Fruit fly (Drosophila melanogaster): ENCODE results near the gene CG32277.

CG32277 gene

DNA sequence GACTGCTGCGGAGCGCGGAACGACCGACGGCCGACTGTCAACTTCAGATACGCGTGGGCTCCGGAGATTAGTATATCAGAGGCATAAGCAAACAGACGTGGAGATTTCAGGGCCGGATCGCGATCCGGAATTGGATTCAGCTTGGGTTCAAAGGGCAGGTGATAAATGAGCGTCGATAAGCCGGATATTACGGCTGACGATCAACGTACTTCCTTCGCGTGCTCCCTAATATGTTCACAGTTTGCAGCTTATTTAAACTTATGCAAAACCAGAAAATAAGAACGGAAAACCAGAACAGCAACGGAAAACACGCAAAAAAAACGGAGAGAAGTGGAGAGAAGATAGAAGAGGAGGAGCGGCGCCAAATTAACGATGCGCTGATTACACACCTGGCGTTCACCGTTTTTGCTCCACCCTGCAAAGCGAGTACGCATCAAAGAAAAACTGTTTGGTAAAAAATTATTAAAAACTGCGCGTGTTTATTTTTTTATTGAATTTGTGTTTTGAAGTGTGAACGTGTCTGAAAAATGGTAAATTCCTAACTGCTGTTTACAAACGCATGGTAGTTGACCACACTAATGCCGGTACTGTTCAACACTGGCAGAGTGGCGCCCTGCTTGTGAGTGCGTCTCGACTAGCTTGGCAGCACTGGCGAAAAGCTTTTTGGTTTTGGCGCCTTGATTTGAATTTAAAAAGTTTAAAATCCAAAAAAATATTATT is 33.9 kb upstream of the CG32277 start, which contains the start of gene CG17746 (continued):
- TF ChIP-seq CG31441 (GFP tag; IDR thresholded peaks at IDR 0.05) (no peak), Xbp1 (GFP tag; optimal IDR thresholded peaks at IDR 0.05) (peak; percentile 38), chm (GFP tag; IDR thresholded peaks at IDR 0.05) (no peak), jing (GFP tag; optimal IDR thresholded peaks at IDR 0.05) (no peak), fd64A (GFP tag; optimal IDR thresholded peaks at IDR 0.05) (no peak), sob (GFP tag; IDR thresholded peaks at IDR 0.05) (peak; percentile 67; the same call in 1 of the 2 replicates), CkIIα-i1 (GFP tag; IDR thresholded peaks at IDR 0.05) (no peak), slbo (GFP tag; IDR thresholded peaks at IDR 0.05) (peak; percentile 76), Ssrp (tag; optimal IDR thresholded peaks at IDR 0.05) (no peak), slou (GFP tag; optimal IDR thresholded peaks at IDR 0.05) (no peak), CG18599 (GFP tag; optimal IDR thresholded peaks at IDR 0.05) (no peak), Atf6 (GFP tag; IDR thresholded peaks at IDR 0.05) (no peak), HLHmδ (GFP tag; optimal IDR thresholded peaks at IDR 0.05) (peak; percentile 36), CG9797 (GFP tag; optimal IDR thresholded peaks at IDR 0.05) (peak; percentile 93), Adf1 (GFP tag; IDR thresholded peaks at IDR 0.05) (no peak), D19A (tag; optimal IDR thresholded peaks at IDR 0.05) (no peak), tll (GFP tag; optimal IDR thresholded peaks at IDR 0.05) (no peak), sqz (GFP tag; optimal IDR thresholded peaks at IDR 0.05) (peak; percentile 81), CG13123 (GFP tag; optimal IDR thresholded peaks at IDR 0.05) (peak; percentile 39), CG11504 (tag; optimal IDR thresholded peaks at IDR 0.05) (no peak), Jarid2 (GFP tag; optimal IDR thresholded peaks at IDR 0.05) (no peak), mirr (GFP tag; optimal IDR thresholded peaks at IDR 0.05) (no peak), CG4707 (GFP tag; optimal IDR thresholded peaks at IDR 0.05) (no peak), wek (GFP tag; optimal IDR thresholded peaks at IDR 0.05) (no peak), Tbp (GFP tag; optimal IDR thresholded peaks at IDR 0.05) (no peak), Deaf1 (tag; optimal IDR thresholded peaks at IDR 0.05) (no peak), Vsx1 (GFP tag; optimal IDR thresholded peaks at IDR 0.05) (no peak), luna (GFP tag; optimal IDR thresholded peaks at IDR 0.05) (no peak), dimm (GFP tag; IDR thresholded peaks at IDR 0.05) (no peak), cas (GFP tag; IDR thresholded peaks at IDR 0.05) (peak; percentile 33; the same call in 1 of the 2 replicates), Oli (tag; optimal IDR thresholded peaks at IDR 0.05) (no peak), CG17328 (GFP tag; IDR thresholded peaks at IDR 0.05) (no peak), NK7.1 (GFP tag; optimal IDR thresholded peaks at IDR 0.05) (no peak), Hr78 (GFP tag; optimal IDR thresholded peaks at IDR 0.05) (peak in 1 of 2 experiments; percentile 66), CG3838 (GFP tag; optimal IDR thresholded peaks at IDR 0.05) (no peak), tx (GFP tag; optimal IDR thresholded peaks at IDR 0.05) (peak; percentile 48), CG11456 (GFP tag; IDR thresholded peaks at IDR 0.05) (no peak), ham (GFP tag; IDR thresholded peaks at IDR 0.05) (no peak), CG34376 (GFP tag; optimal IDR thresholded peaks at IDR 0.05) (peak; percentile 53), ftz-f1 (GFP tag; optimal IDR thresholded peaks at IDR 0.05) (peak; percentile 72), chinmo (GFP tag; IDR thresholded peaks at IDR 0.05; ENCODE audit: partially characterized antibody) (0 out of 4 replicates have a peak, but pooled peaks have one; percentile 54), tio (GFP tag; optimal IDR thresholded peaks at IDR 0.05) (no peak), sd (tag; optimal IDR thresholded peaks at IDR 0.05) (no peak), gem (tag; optimal IDR thresholded peaks at IDR 0.05) (no peak), Bgb (GFP tag; IDR thresholded peaks at IDR 0.05; ENCODE audit: partially characterized antibody) (peak; percentile 58), CG16863 (GFP tag; optimal IDR thresholded peaks at IDR 0.05) (no peak), sens (GFP tag) (no peak), CG13775 (GFP tag; optimal IDR thresholded peaks at IDR 0.05) (peak; percentile 6), CTCF (GFP tag; optimal IDR thresholded peaks at IDR 0.05) (peak; percentile 83), org-1 (GFP tag; optimal IDR thresholded peaks at IDR 0.05) (no peak)

Measured in whole organism, embryonic.